Worm (Caenorhabditis elegans) whole organism, L1 larva: ENCODE data around the gene hlh-28.

ENCODE experiments used
- F16B12.6 ChIP-seq: fragments of 150-350 bp; optimal IDR thresholded peaks from 2 replicates; lab custom pipeline; 2014; ENCODE audit warnings: missing biosample characterization, missing genetic modification characterization
- ama-1 ChIP-seq: fragments of 150-350 bp; optimal IDR thresholded peaks from 2 replicates; lab custom pipeline; 2014
- blmp-1 ChIP-seq: fragments of 150-350 bp; optimal IDR thresholded peaks from 2 replicates; lab custom pipeline; 2014; ENCODE audit warnings: missing biosample characterization, missing genetic modification characterization
- ces-1 ChIP-seq: fragments of 150-350 bp; optimal IDR thresholded peaks from 2 replicates; lab custom pipeline; 2014; ENCODE audit warnings: missing biosample characterization, missing genetic modification reagents, missing genetic modification characterization
- efl-1 ChIP-seq, 4 experiments: fragments of 150-350 bp; optimal IDR thresholded peaks in 3 of 4; peaks in 1 of 4; 1 replicate in 1 of 4; 2 replicates in 3 of 4; lab custom pipeline; 2014; ENCODE audit warnings: missing biosample characterization in 2 of 4, missing genetic modification characterization in 2 of 4, missing genetic modification reagents in 2 of 4
- elt-2 ChIP-seq: sonication (generic microtip); optimal IDR thresholded peaks from 2 replicates; lab custom pipeline; 2016; ENCODE audit warnings: missing genetic modification characterization, mild to moderate bottlenecking, inconsistent platforms, missing compliant biosample characterization, missing genetic modification reagents
- grh-1 ChIP-seq: fragments of 200-800 bp; sonication (Bioruptor generic); IDR thresholded peaks from 2 replicates; pipeline ENCODE4 v1.3.6; 2022; ENCODE audit warnings: missing genetic modification reagents, missing genetic modification characterization, missing compliant biosample characterization
- jun-1 ChIP-seq: fragments of 150-350 bp; optimal IDR thresholded peaks from 2 replicates; lab custom pipeline; 2014; ENCODE audit warnings: missing biosample characterization, missing genetic modification reagents, missing genetic modification characterization
- lin-35 ChIP-seq, 2 experiments: fragments of 150-350 bp; optimal IDR thresholded peaks; 2 replicates each; lab custom pipeline; 2014; ENCODE audit warnings: missing biosample characterization in 2 of 2, missing genetic modification characterization in 2 of 2, missing genetic modification reagents in 2 of 2
- mab-9 ChIP-seq: fragments of 200-800 bp; sonication (Bioruptor generic); IDR thresholded peaks from 2 replicates; pipeline ENCODE4 v1.3.6; 2022; ENCODE audit warnings: missing genetic modification reagents, missing genetic modification characterization, missing compliant biosample characterization
- nhr-47 ChIP-seq: sonication (generic microtip); optimal IDR thresholded peaks from 2 replicates; lab custom pipeline; 2016; ENCODE audit warnings: mild to moderate bottlenecking, missing genetic modification characterization, moderate library complexity, missing compliant biosample characterization
- nhr-71 ChIP-seq: sonication (generic microtip); optimal IDR thresholded peaks from 2 replicates; lab custom pipeline; 2016; ENCODE audit warnings: mild to moderate bottlenecking, missing genetic modification characterization, moderate library complexity, missing compliant biosample characterization
- nhr-77 ChIP-seq: fragments of 150-350 bp; optimal IDR thresholded peaks from 2 replicates; lab custom pipeline; 2014; ENCODE audit warnings: missing biosample characterization, missing genetic modification characterization
- nhr-85 ChIP-seq: sonication (generic microtip); peaks from one replicate; lab custom pipeline; 2016; ENCODE audit warnings: missing genetic modification characterization, inconsistent platforms, missing compliant biosample characterization
- pax-3 ChIP-seq: fragments of 200-800 bp; sonication (Bioruptor generic); optimal IDR thresholded peaks from 2 replicates; lab custom pipeline; 2018; ENCODE audit warnings: mild to moderate bottlenecking, missing genetic modification characterization, moderate library complexity, missing compliant biosample characterization
- pqm-1 ChIP-seq: sonication (generic microtip); optimal IDR thresholded peaks from 3 replicates; lab custom pipeline; 2017; ENCODE audit warnings: missing biosample characterization, missing genetic modification characterization
- snu-23 ChIP-seq: sonication (generic microtip); optimal IDR thresholded peaks from 2 replicates; lab custom pipeline; 2016; ENCODE audit warnings: missing genetic modification characterization, missing compliant biosample characterization
- tlp-1 ChIP-seq: fragments of 150-350 bp; optimal IDR thresholded peaks from 2 replicates; lab custom pipeline; 2014; ENCODE audit warnings: missing biosample characterization, missing genetic modification characterization

Gene hlh-28

ce11 chrX:17601345-17601744, 50.5 kb downstream of the hlh-28 start:
- TF ChIP-seq tlp-1 (peak; percentile 46), nhr-47 (tag; lab: Kevin White, UChicago) (no peak), lin-35 (GFP tag; optimal IDR thresholded peaks at IDR 0.05; lab: Kevin White, UChicago) (peak in 1 of 2 experiments; percentile 13), mab-9 (GFP tag; lab: Robert Waterston, UW) (no peak), nhr-77 (tag; lab: Kevin White, UChicago) (no peak), ces-1 (no peak), pqm-1 (tag; lab: Kevin White, UChicago) (peak; percentile 57), F16B12.6 (tag; lab: Kevin White, UChicago) (no peak), nhr-71 (tag; lab: Kevin White, UChicago) (peak; percentile 1), jun-1 (tag; lab: Kevin White, UChicago) (no peak), snu-23 (no peak), efl-1 (optimal IDR thresholded peaks at IDR 0.05; lab: Kevin White, UChicago) (no peak), efl-1 (GFP tag; optimal IDR thresholded peaks at IDR 0.05 in 1 of 2; lab: Kevin White, UChicago) (peak in 1 of 2 experiments; percentile 60), blmp-1 (tag; lab: Kevin White, UChicago) (no peak), ama-1 (no peak), elt-2 (peak; percentile 74), nhr-85 (tag; lab: Kevin White, UChicago) (no peak), grh-1 (GFP tag; lab: Robert Waterston, UW) (no peak), pax-3 (tag; lab: Kevin White, UChicago) (no peak)
